Fruit fly (Drosophila melanogaster) whole organism, embryonic: ENCODE data around the gene CG17362.

Experiments used
- B-H2 ChIP-seq: fragments of 200-800 bp; sonication (Bioruptor generic); optimal IDR thresholded peaks from 2 replicates; lab custom pipeline; 2018; ENCODE audit warnings: missing biosample characterization, mild to moderate bottlenecking, missing genetic modification characterization
- Bgb ChIP-seq: fragments of 200-800 bp; sonication (Bioruptor generic); IDR thresholded peaks from 2 replicates; pipeline ENCODE4 v1.3.6; 2022; ENCODE audit warnings: missing biosample characterization, missing genetic modification characterization; ENCODE audit not compliant: partially characterized antibody
- CG10147 ChIP-seq: fragments of 200-800 bp; sonication (Bioruptor generic); optimal IDR thresholded peaks from 2 replicates; lab custom pipeline; 2019; ENCODE audit warnings: missing biosample characterization, mild to moderate bottlenecking, missing genetic modification characterization, moderate library complexity
- CG10267 ChIP-seq: fragments of 200-800 bp; sonication (Bioruptor generic); optimal IDR thresholded peaks from 2 replicates; lab custom pipeline; 2018; ENCODE audit warnings: missing biosample characterization, mild to moderate bottlenecking, missing genetic modification characterization, moderate library complexity
- CG10959 ChIP-seq: fragments of 200-800 bp; sonication (Bioruptor generic); IDR thresholded peaks from 2 replicates; pipeline ENCODE4 v1.3.6; 2022; ENCODE audit warnings: missing biosample characterization, missing genetic modification characterization
- CG12219 ChIP-seq: fragments of 200-800 bp; sonication (Bioruptor generic); optimal IDR thresholded peaks from 3 replicates; lab custom pipeline; 2018; ENCODE audit warnings: missing biosample characterization, mild to moderate bottlenecking, missing genetic modification characterization
- CG12942 ChIP-seq: fragments of 200-800 bp; sonication (Bioruptor generic); optimal IDR thresholded peaks from 3 replicates; lab custom pipeline; 2016; ENCODE audit warnings: missing biosample characterization, missing genetic modification characterization
- CG13287 ChIP-seq: fragments of 200-800 bp; sonication (Bioruptor generic); IDR thresholded peaks from 2 replicates; pipeline ENCODE4 v1.3.6; 2022; ENCODE audit warnings: missing biosample characterization, missing genetic modification characterization; ENCODE audit not compliant: partially characterized antibody
- CG14710 ChIP-seq: fragments of 200-800 bp; sonication (Bioruptor generic); optimal IDR thresholded peaks from 3 replicates; lab custom pipeline; 2019; ENCODE audit warnings: missing biosample characterization, mild to moderate bottlenecking, missing genetic modification characterization, moderate library complexity
- CG15601 ChIP-seq: fragments of 200-800 bp; sonication (Bioruptor generic); optimal IDR thresholded peaks from 3 replicates; lab custom pipeline; 2019; ENCODE audit warnings: missing biosample characterization, mild to moderate bottlenecking, missing genetic modification characterization, moderate library complexity
- CG17829 ChIP-seq: fragments of 200-800 bp; optimal IDR thresholded peaks from 2 replicates; lab custom pipeline; 2019; ENCODE audit warnings: missing biosample characterization, mild to moderate bottlenecking, missing genetic modification characterization, moderate library complexity
- CG2875 ChIP-seq: fragments of 200-800 bp; sonication (Bioruptor generic); optimal IDR thresholded peaks from 2 replicates; lab custom pipeline; 2017; ENCODE audit warnings: missing biosample characterization, mild to moderate bottlenecking, missing genetic modification characterization, missing genetic modification reagents
- CG2889 ChIP-seq: fragments of 200-800 bp; sonication (Bioruptor generic); IDR thresholded peaks from 3 replicates; pipeline ENCODE4 v1.3.6; 2022; ENCODE audit warnings: missing biosample characterization, missing genetic modification characterization
- CG33213 ChIP-seq: fragments of 200-800 bp; sonication (Bioruptor generic); optimal IDR thresholded peaks from 3 replicates; lab custom pipeline; 2016; ENCODE audit warnings: missing biosample characterization, missing genetic modification characterization
- CG34376 ChIP-seq: fragments of 200-800 bp; sonication (Bioruptor generic); optimal IDR thresholded peaks from 2 replicates; lab custom pipeline; 2018; ENCODE audit warnings: missing biosample characterization, mild to moderate bottlenecking, missing genetic modification characterization
- CG4617 ChIP-seq: fragments of 200-800 bp; sonication (Bioruptor generic); optimal IDR thresholded peaks from 3 replicates; lab custom pipeline; 2016; ENCODE audit warnings: missing biosample characterization, missing genetic modification characterization, borderline replicate concordance
- CG7839 ChIP-seq: fragments of 200-800 bp; sonication (Bioruptor generic); optimal IDR thresholded peaks from 3 replicates; lab custom pipeline; 2018; ENCODE audit warnings: missing biosample characterization, mild to moderate bottlenecking, missing genetic modification characterization, moderate library complexity
- CG9932 ChIP-seq: fragments of 200-800 bp; sonication (Bioruptor generic); IDR thresholded peaks from 2 replicates; pipeline ENCODE4 v1.3.6; 2022; ENCODE audit warnings: missing biosample characterization, missing genetic modification characterization
- CTCF ChIP-seq: fragments of 200-800 bp; sonication (Bioruptor generic); optimal IDR thresholded peaks from 2 replicates; lab custom pipeline; 2017; ENCODE audit warnings: missing biosample characterization, mild to moderate bottlenecking, missing genetic modification characterization, moderate library complexity
- CoRest ChIP-seq: fragments of 200-800 bp; sonication (Bioruptor generic); optimal IDR thresholded peaks from 3 replicates; lab custom pipeline; 2018; ENCODE audit warnings: missing biosample characterization, mild to moderate bottlenecking, missing genetic modification characterization, moderate library complexity
- Dll ChIP-seq: fragments of 200-800 bp; sonication (Bioruptor generic); IDR thresholded peaks from 4 replicates; pipeline ENCODE4 v1.3.6; 2022; ENCODE audit warnings: missing biosample characterization, missing genetic modification characterization; ENCODE audit not compliant: partially characterized antibody
- Jarid2 ChIP-seq: fragments of 200-800 bp; sonication (Bioruptor generic); optimal IDR thresholded peaks from 3 replicates; lab custom pipeline; 2017; ENCODE audit warnings: mild to moderate bottlenecking, missing biosample characterization, missing genetic modification reagents, missing genetic modification characterization
- MESR4 ChIP-seq: fragments of 200-800 bp; sonication (Bioruptor generic); optimal IDR thresholded peaks from 2 replicates; lab custom pipeline; 2018; ENCODE audit warnings: missing biosample characterization, mild to moderate bottlenecking, missing genetic modification characterization, moderate library complexity
- Myb ChIP-seq: fragments of 200-800 bp; sonication (Bioruptor generic); optimal IDR thresholded peaks from 2 replicates; lab custom pipeline; 2016; ENCODE audit warnings: missing biosample characterization, missing genetic modification characterization
- NK7.1 ChIP-seq: fragments of 200-800 bp; sonication (Bioruptor generic); optimal IDR thresholded peaks from 3 replicates; lab custom pipeline; 2016; ENCODE audit warnings: missing biosample characterization, missing genetic modification characterization
- Oaz ChIP-seq: fragments of 200-800 bp; sonication (Bioruptor generic); IDR thresholded peaks from 2 replicates; pipeline ENCODE4 v1.3.6; 2022; ENCODE audit warnings: missing biosample characterization, missing genetic modification characterization
- Rx ChIP-seq: fragments of 200-800 bp; sonication (Bioruptor generic); IDR thresholded peaks from 2 replicates; pipeline ENCODE4 v1.3.6; 2022; ENCODE audit warnings: missing biosample characterization, missing genetic modification characterization
- Sox102F ChIP-seq: fragments of 200-800 bp; sonication (Bioruptor generic); optimal IDR thresholded peaks from 2 replicates; lab custom pipeline; 2018; ENCODE audit warnings: missing biosample characterization, mild to moderate bottlenecking, missing genetic modification characterization, moderate library complexity
- Xrp1 ChIP-seq: fragments of 200-800 bp; sonication (Bioruptor generic); IDR thresholded peaks from 2 replicates; pipeline ENCODE4 v1.3.6; 2022; ENCODE audit warnings: missing biosample characterization, missing genetic modification characterization
- ab ChIP-seq: fragments of 200-800 bp; sonication (Bioruptor generic); optimal IDR thresholded peaks from 2 replicates; lab custom pipeline; 2016; ENCODE audit warnings: missing biosample characterization, missing genetic modification characterization
- al ChIP-seq: fragments of 200-800 bp; sonication (Bioruptor generic); IDR thresholded peaks from 2 replicates; pipeline ENCODE4 v1.3.6; 2022; ENCODE audit warnings: missing biosample characterization, missing genetic modification characterization
- ash1 ChIP-seq: fragments of 200-800 bp; sonication (Bioruptor generic); optimal IDR thresholded peaks from 2 replicates; lab custom pipeline; 2018; ENCODE audit warnings: missing biosample characterization, mild to moderate bottlenecking, missing genetic modification characterization
- bowl ChIP-seq: fragments of 200-800 bp; sonication (Bioruptor generic); IDR thresholded peaks from 2 replicates; pipeline ENCODE4 v1.3.6; 2022; ENCODE audit warnings: missing biosample characterization, missing genetic modification characterization
- cwo ChIP-seq: fragments of 200-800 bp; sonication (Bioruptor generic); optimal IDR thresholded peaks from 3 replicates; lab custom pipeline; 2017; ENCODE audit warnings: missing biosample characterization, missing genetic modification characterization, mild to moderate bottlenecking, moderate library complexity, missing genetic modification reagents
- dmrt99B ChIP-seq: fragments of 200-800 bp; sonication (Bioruptor generic); optimal IDR thresholded peaks from 2 replicates; lab custom pipeline; 2018; ENCODE audit warnings: missing biosample characterization, mild to moderate bottlenecking, missing genetic modification characterization, moderate library complexity
- gsb ChIP-seq: fragments of 200-800 bp; sonication (Bioruptor generic); IDR thresholded peaks from 2 replicates; pipeline ENCODE4 v1.3.6; 2022; ENCODE audit warnings: missing biosample characterization, missing genetic modification characterization
- hb ChIP-seq: fragments of 200-800 bp; sonication (Bioruptor generic); IDR thresholded peaks from 3 replicates; pipeline ENCODE4 v1.3.6; 2022; ENCODE audit warnings: missing biosample characterization, missing genetic modification characterization; ENCODE audit not compliant: partially characterized antibody
- ken ChIP-seq: fragments of 200-800 bp; sonication (Bioruptor generic); IDR thresholded peaks from 3 replicates; pipeline ENCODE4 v1.3.6; 2022; ENCODE audit warnings: missing biosample characterization, missing genetic modification characterization
- kni ChIP-seq: fragments of 200-800 bp; sonication (Bioruptor generic); optimal IDR thresholded peaks from 3 replicates; lab custom pipeline; 2017; ENCODE audit warnings: mild to moderate bottlenecking, missing biosample characterization, missing genetic modification reagents, missing genetic modification characterization
- lola ChIP-seq, 3 experiments: fragments of >200 bp in 2 of 3; fragments of 200-800 bp in 1 of 3; sonication (Bioruptor generic) in 1 of 3; optimal IDR thresholded peaks; 2 replicates each; lab custom pipeline; 2017 to 2019; ENCODE audit warnings: missing biosample characterization in 3 of 3, missing genetic modification characterization in 3 of 3, mild to moderate bottlenecking in 1 of 3, moderate library complexity in 1 of 3
- lov ChIP-seq, 2 experiments: fragments of 200-800 bp in 1 of 2; fragments of >200 bp in 1 of 2; sonication (Bioruptor generic) in 1 of 2; IDR thresholded peaks in 1 of 2; optimal IDR thresholded peaks in 1 of 2; 2 replicates in 1 of 2; 3 replicates in 1 of 2; pipeline versions ENCODE4 v1.3.6 to Lab custom; 2017 to 2022; ENCODE audit warnings: missing biosample characterization in 1 of 2, missing genetic modification characterization in 1 of 2
- mld ChIP-seq: fragments of 200-800 bp; sonication (Bioruptor generic); IDR thresholded peaks from 3 replicates; pipeline ENCODE4 v1.3.6; 2022; ENCODE audit warnings: missing biosample characterization, missing genetic modification characterization; ENCODE audit not compliant: partially characterized antibody
- nmo ChIP-seq: fragments of 200-800 bp; sonication (Bioruptor generic); optimal IDR thresholded peaks from 2 replicates; lab custom pipeline; 2018; ENCODE audit warnings: missing biosample characterization, mild to moderate bottlenecking, missing genetic modification characterization, moderate library complexity
- pzg ChIP-seq: fragments of 200-800 bp; sonication (Bioruptor generic); optimal IDR thresholded peaks from 3 replicates; lab custom pipeline; 2018; ENCODE audit warnings: missing biosample characterization, mild to moderate bottlenecking, missing genetic modification characterization, moderate library complexity
- sens-2 ChIP-seq: fragments of 200-800 bp; sonication (Bioruptor generic); IDR thresholded peaks from 2 replicates; pipeline ENCODE4 v1.3.6; 2022; ENCODE audit warnings: missing biosample characterization, missing genetic modification characterization
- sob ChIP-seq: fragments of 200-800 bp; sonication (Bioruptor generic); IDR thresholded peaks from 2 replicates; pipeline ENCODE4 v1.3.6; 2022; ENCODE audit warnings: missing biosample characterization, missing genetic modification characterization
- ttk ChIP-seq: fragments of 200-800 bp; sonication (Bioruptor generic); IDR thresholded peaks from 2 replicates; pipeline ENCODE4 v2.1.2; 2022; ENCODE audit warnings: missing biosample characterization, missing genetic modification characterization

CG17362 gene

dm6 chr3L:13964635-13965501 lies 21.6 kb upstream of the CG17362 start, which contains the start of the genes Meics, Nxf3 and ssp2:
Gene Meics (minus strand): TSS chr3L:13964702.
Gene Nxf3 (plus strand): TSS chr3L:13965203.
Gene ssp2 (plus strand): TSS chr3L:13965203.
- TF ChIP-seq Jarid2 (GFP tag; lab: Kevin White, UChicago) (peak; percentile 51), CG34376 (GFP tag; lab: Kevin White, UChicago) (no peak), sens-2 (no peak), ab (no peak), Xrp1 (GFP tag; lab: Robert Waterston, UW) (no peak), Rx (GFP tag; lab: Robert Waterston, UW) (peak; percentile 3; the same call in 1 of the 2 replicates), CG2889 (no peak), B-H2 (no peak), pzg (GFP tag; lab: Kevin White, UChicago) (peak; percentile 60), CG17829 (tag; lab: Kevin White, UChicago) (peak; percentile 29), NK7.1 (GFP tag; lab: Kevin White, UChicago) (no peak), lov (optimal IDR thresholded peaks at IDR 0.05; lab: Kevin White, UChicago) (no peak), lov (GFP tag; IDR thresholded peaks at IDR 0.05; lab: Robert Waterston, UW) (0 out of 3 replicates have a peak, but pooled peaks have one; percentile 38), CTCF (no peak), Dll (GFP tag; lab: Robert Waterston, UW) (peak; percentile 64; the same call in 3 of the 4 replicates), CoRest (tag; lab: Kevin White, UChicago) (peak; percentile 74), lola (GFP tag; optimal IDR thresholded peaks at IDR 0.05; lab: Kevin White, UChicago) (peak in 1 of 3 experiments; percentile 63), CG12219 (GFP tag; lab: Kevin White, UChicago) (no peak), CG7839 (tag; lab: Kevin White, UChicago) (no peak), ken (peak; percentile 60; the same call in 2 of the 3 replicates), gsb (no peak), CG33213 (GFP tag; lab: Kevin White, UChicago) (peak; percentile 3), Oaz (GFP tag; lab: Robert Waterston, UW) (no peak), Bgb (GFP tag; lab: Robert Waterston, UW) (peak; percentile 71), CG10147 (GFP tag; lab: Kevin White, UChicago) (no peak), CG14710 (tag; lab: Kevin White, UChicago) (peak; percentile 88), CG12942 (peak; percentile 14), ttk (no peak; the same call in 1 of the 2 replicates), CG15601 (peak; percentile 36), bowl (GFP tag; lab: Robert Waterston, UW) (no peak), hb (GFP tag; lab: Robert Waterston, UW) (peak; percentile 71; the same call in 2 of the 3 replicates), Myb (GFP tag; lab: Kevin White, UChicago) (peak; percentile 13), sob (GFP tag; lab: Robert Waterston, UW) (no peak; the same call in 1 of the 2 replicates), Sox102F (no peak), ash1 (GFP tag; lab: Kevin White, UChicago) (no peak), CG13287 (GFP tag; lab: Robert Waterston, UW) (peak; percentile 59), mld (GFP tag; lab: Robert Waterston, UW) (peak; percentile 39; the same call in 1 of the 3 replicates), cwo (GFP tag; lab: Kevin White, UChicago) (no peak), al (GFP tag; lab: Robert Waterston, UW) (no peak), CG4617 (GFP tag; lab: Kevin White, UChicago) (peak; percentile 55), kni (GFP tag; lab: Kevin White, UChicago) (no peak), CG10959 (GFP tag; lab: Robert Waterston, UW) (no peak), MESR4 (GFP tag; lab: Kevin White, UChicago) (peak; percentile 87), CG10267 (tag; lab: Kevin White, UChicago) (peak; percentile 41), dmrt99B (tag; lab: Kevin White, UChicago) (no peak), CG9932 (GFP tag; lab: Robert Waterston, UW) (peak; percentile 74), nmo (GFP tag; lab: Kevin White, UChicago) (peak; percentile 72), CG2875 (GFP tag; lab: Kevin White, UChicago) (no peak)
